1 worm cellular context compared by ENCODE assay signal in genomic region chrX:15606585-15607276, ce11.
A peak's percentile ranks its signal among the peaks of the same experiment; 100 is the strongest.
TF ChIP-seq lines count a peak whose summit lies in the region.

rab-14 (minus strand) TSS chrX:15606635.

TF ChIP-seq in whole organism, L4 larva, 104 proteins besides CTCF, POLR2A, EP300 and RAD21 (continued from another document):
- no peak for TF ChIP-seq ZK546.5 (tag; optimal IDR thresholded peaks at IDR 0.05; lab: Kevin White, UChicago)
- no peak for TF ChIP-seq zag-1 (tag; optimal IDR thresholded peaks at IDR 0.05; lab: Kevin White, UChicago)
- TF ChIP-seq F49E8.2 (tag; optimal IDR thresholded peaks at IDR 0.05; lab: Kevin White, UChicago; ENCODE audit: borderline replicate concordance) = no peak
- TF ChIP-seq lin-13 (GFP tag; optimal IDR thresholded peaks at IDR 0.05; lab: Kevin White, UChicago) = no peak
- TF ChIP-seq dmd-6 (GFP tag; IDR thresholded peaks at IDR 0.05; lab: Robert Waterston, UW) = peak; percentile 76
- peak; percentile 61 for TF ChIP-seq nhr-6 (tag; optimal IDR thresholded peaks at IDR 0.05; lab: Kevin White, UChicago)
- no peak for TF ChIP-seq F10B5.3 (tag; optimal IDR thresholded peaks at IDR 0.05; lab: Kevin White, UChicago)
- 0 out of 2 replicates have a peak, but pooled peaks have one; percentile 30 for TF ChIP-seq vab-7 (GFP tag; IDR thresholded peaks at IDR 0.05; lab: Robert Waterston, UW)
- no peak for TF ChIP-seq nhr-41 (GFP tag; IDR thresholded peaks at IDR 0.05; lab: Robert Waterston, UW)
- no peak for TF ChIP-seq nhr-237 (tag; optimal IDR thresholded peaks at IDR 0.05; lab: Kevin White, UChicago)
- TF ChIP-seq ceh-32 (tag; optimal IDR thresholded peaks at IDR 0.05; lab: Kevin White, UChicago; ENCODE audit: poor library complexity) = no peak
- no peak for TF ChIP-seq D1046.2 (GFP tag; IDR thresholded peaks at IDR 0.05; lab: Robert Waterston, UW)
- no peak for TF ChIP-seq ZK337.2 (GFP tag; IDR thresholded peaks at IDR 0.05; lab: Robert Waterston, UW)
- peak in 1 of 2 experiments; percentile 90 for TF ChIP-seq unc-62 (GFP tag; optimal IDR thresholded peaks at IDR 0.05 in 1 of 2; lab: Kevin White, UChicago)
- TF ChIP-seq unc-62 (tag; optimal IDR thresholded peaks at IDR 0.05; lab: Kevin White, UChicago) = no peak
- TF ChIP-seq php-3 (GFP tag; IDR thresholded peaks at IDR 0.05; lab: Robert Waterston, UW) = no peak
- no peak for TF ChIP-seq nhr-76 (tag; optimal IDR thresholded peaks at IDR 0.05; lab: Kevin White, UChicago)
- TF ChIP-seq saeg-2 (GFP tag; IDR thresholded peaks at IDR 0.05; lab: Robert Waterston, UW) = no peak
- no peak for TF ChIP-seq tag-97 (GFP tag; IDR thresholded peaks at IDR 0.05; lab: Robert Waterston, UW)
- TF ChIP-seq nhr-28 (tag; optimal IDR thresholded peaks at IDR 0.05; lab: Kevin White, UChicago) = peak; percentile 24
- TF ChIP-seq nhr-102 (tag; optimal IDR thresholded peaks at IDR 0.05; lab: Kevin White, UChicago) = no peak
- TF ChIP-seq zip-2 (tag; optimal IDR thresholded peaks at IDR 0.05; lab: Kevin White, UChicago) = no peak
- no peak for TF ChIP-seq daf-8 (GFP tag; IDR thresholded peaks at IDR 0.05; lab: Robert Waterston, UW)
- TF ChIP-seq daf-12 (tag; optimal IDR thresholded peaks at IDR 0.05; lab: Kevin White, UChicago) = no peak
- TF ChIP-seq unc-130 (GFP tag; optimal IDR thresholded peaks at IDR 0.05; lab: Kevin White, UChicago) = no peak
- TF ChIP-seq jun-1 (tag; optimal IDR thresholded peaks at IDR 0.05; lab: Kevin White, UChicago) = no peak
- TF ChIP-seq Y75B8A.6 (GFP tag; IDR thresholded peaks at IDR 0.05; lab: Robert Waterston, UW) = no peak
- peak; percentile 87 for TF ChIP-seq hmg-1.1 (GFP tag; IDR thresholded peaks at IDR 0.05; lab: Robert Waterston, UW)
- no peak for TF ChIP-seq ceh-62 (tag; optimal IDR thresholded peaks at IDR 0.05; lab: Kevin White, UChicago)
- no peak for TF ChIP-seq lin-29 (GFP tag; IDR thresholded peaks at IDR 0.05; lab: Robert Waterston, UW)
- TF ChIP-seq dve-1 (tag; optimal IDR thresholded peaks at IDR 0.05; lab: Kevin White, UChicago; ENCODE audit: insufficient read depth) = peak; percentile 49
- no peak for TF ChIP-seq daf-16 (GFP tag; optimal IDR thresholded peaks at IDR 0.05; lab: Kevin White, UChicago)
- TF ChIP-seq daf-16 (tag; optimal IDR thresholded peaks at IDR 0.05; lab: Kevin White, UChicago) = peak; percentile 19
- TF ChIP-seq zip-11 (GFP tag; IDR thresholded peaks at IDR 0.05; lab: Robert Waterston, UW) = no peak
- peak; percentile 59 to 93 for TF ChIP-seq mdl-1 (tag; optimal IDR thresholded peaks at IDR 0.05; lab: Kevin White, UChicago)
- no peak for TF ChIP-seq lin-39 (tag; optimal IDR thresholded peaks at IDR 0.05; lab: Kevin White, UChicago)
- TF ChIP-seq dmd-8 (GFP tag; IDR thresholded peaks at IDR 0.05; lab: Robert Waterston, UW) = 0 out of 2 replicates have a peak, but pooled peaks have one; percentile 26
- TF ChIP-seq F37D6.2 (tag; optimal IDR thresholded peaks at IDR 0.05; lab: Kevin White, UChicago) = peak; percentile 61
- no peak for TF ChIP-seq spr-1 (tag; optimal IDR thresholded peaks at IDR 0.05; lab: Kevin White, UChicago)
- no peak for TF ChIP-seq daf-19 (GFP tag; conservative IDR thresholded peaks at IDR 0.05; lab: Robert Waterston, UW)
- peak; percentile 57; the same call in 1 of the 2 replicates for TF ChIP-seq ceh-20 (GFP tag; IDR thresholded peaks at IDR 0.05; lab: Robert Waterston, UW)
- peak; percentile 78 for TF ChIP-seq madf-9 (GFP tag; conservative IDR thresholded peaks at IDR 0.05; lab: Robert Waterston, UW)
